Worm (Caenorhabditis elegans) whole organism, early embryonic: ENCODE data around the gene tbc-1.

Experiments used
- B0310.2 ChIP-seq: sonication (generic microtip); optimal IDR thresholded peaks from 2 replicates; lab custom pipeline; 2016; ENCODE audit warnings: mild to moderate bottlenecking, missing genetic modification characterization, missing compliant biosample characterization
- F13C5.2 ChIP-seq: sonication (generic microtip); optimal IDR thresholded peaks from 2 replicates; lab custom pipeline; 2017; ENCODE audit warnings: mild to moderate bottlenecking, missing genetic modification characterization, inconsistent platforms, missing compliant biosample characterization
- aly-1 ChIP-seq: sonication (generic microtip); optimal IDR thresholded peaks from 2 replicates; lab custom pipeline; 2016; ENCODE audit warnings: missing genetic modification characterization, missing compliant biosample characterization
- ama-1 ChIP-seq: fragments of 150-350 bp; optimal IDR thresholded peaks from 2 replicates; lab custom pipeline; 2014
- ceh-36 ChIP-seq: sonication (generic microtip); optimal IDR thresholded peaks from 2 replicates; lab custom pipeline; 2016; ENCODE audit warnings: missing genetic modification characterization, inconsistent platforms, missing compliant biosample characterization
- flt-1 ChIP-seq: fragments of 200-800 bp; sonication (Bioruptor generic); IDR thresholded peaks from 2 replicates; pipeline ENCODE4 v1.3.6; 2022; ENCODE audit warnings: missing genetic modification characterization, missing compliant biosample characterization
- hnd-1 ChIP-seq: sonication (generic microtip); optimal IDR thresholded peaks from 2 replicates; lab custom pipeline; 2016; ENCODE audit warnings: missing genetic modification characterization, missing compliant biosample characterization
- scrt-1 ChIP-seq: fragments of 200-800 bp; sonication (Bioruptor generic); IDR thresholded peaks from 2 replicates; pipeline ENCODE4 v1.3.6; 2022; ENCODE audit warnings: missing genetic modification characterization, missing compliant biosample characterization

DNA sequence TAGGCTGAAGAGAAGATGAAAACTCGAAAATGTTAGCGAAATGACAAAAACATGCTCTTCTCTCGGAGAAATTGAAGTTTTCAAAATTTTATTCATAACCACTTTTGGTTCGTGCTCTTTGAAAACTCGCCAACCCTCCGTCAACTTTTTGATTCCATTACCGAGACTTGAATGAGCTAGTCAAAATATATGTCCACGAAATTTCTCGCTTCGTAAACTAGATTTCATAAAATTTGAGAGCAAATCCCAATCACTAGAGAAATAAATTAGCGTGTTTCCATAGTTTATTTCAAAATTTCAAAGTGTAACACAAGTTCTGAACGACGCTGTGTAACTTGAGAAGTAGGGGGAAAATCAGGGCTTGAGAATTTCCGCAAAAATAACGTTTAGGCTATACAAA is 23.2 kb downstream of the tbc-1 start:
- TF ChIP-seq hnd-1 (tag; lab: Kevin White, UChicago) (no peak), ama-1 (lab: Kevin White, UChicago) (no peak), flt-1 (GFP tag; lab: Robert Waterston, UW) (no peak), B0310.2 (no peak), F13C5.2 (tag; lab: Kevin White, UChicago) (no peak), ceh-36 (tag; lab: Kevin White, UChicago) (no peak), aly-1 (no peak), scrt-1 (GFP tag; lab: Robert Waterston, UW) (no peak)
